Worm (Caenorhabditis elegans): ENCODE data around the gene C25H3.10.
A peak's percentile ranks its signal among the peaks of the same experiment; 100 is the strongest.

The C25H3.10 gene

DNA sequence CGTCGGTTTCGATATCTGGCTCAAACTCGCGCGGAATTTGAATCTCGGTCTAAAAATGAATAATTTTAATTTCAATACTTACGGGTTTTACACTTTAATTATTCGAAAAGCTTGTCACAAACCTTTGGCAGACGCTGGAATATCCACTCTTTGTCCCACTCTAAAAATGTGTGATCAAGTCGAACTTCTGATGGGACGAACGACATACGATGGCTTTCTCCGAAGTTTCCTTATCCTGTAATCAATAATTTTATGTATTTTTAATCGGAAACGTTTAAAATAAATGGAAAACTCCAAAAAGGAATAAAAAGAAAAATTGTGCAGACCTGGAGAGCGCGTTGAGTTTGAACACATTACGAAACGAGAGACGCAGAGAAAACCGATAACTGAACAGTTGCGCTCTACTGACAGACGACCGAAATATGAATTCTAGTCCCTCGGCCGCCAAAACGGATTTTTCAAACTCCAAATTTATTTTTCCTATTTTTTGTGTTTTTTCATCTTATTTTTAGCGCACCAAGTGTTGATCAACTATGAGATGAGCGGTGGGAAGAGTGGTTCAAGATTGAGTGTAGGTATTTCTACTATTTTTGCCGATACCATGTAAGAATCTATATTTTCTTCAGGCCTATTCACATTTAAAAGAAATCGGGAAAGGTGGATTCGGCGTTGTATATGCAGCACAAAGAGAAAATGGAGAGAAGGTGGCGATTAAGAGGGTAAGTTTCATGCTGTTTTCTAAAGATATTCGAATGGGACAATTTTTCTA lies 49.3 kb downstream of the C25H3.10 start, which contains the start of the genes sam-4, F59E12.17 and zyg-1:
sam-4 (minus strand) TSS at position 51 of the 769 bp plus-strand sequence.
F59E12.17 (minus strand) TSS at position 235 of the 769 bp plus-strand sequence.
zyg-1 (plus strand) TSS at position 513 of the 769 bp plus-strand sequence.
- TF ChIP-seq skn-1 (tag; optimal IDR thresholded peaks at IDR 0.05), result peak; percentile 81
- no peak for TF ChIP-seq jun-1 (tag; optimal IDR thresholded peaks at IDR 0.05)
- no peak for TF ChIP-seq unc-98 (GFP tag; IDR thresholded peaks at IDR 0.05)
- TF ChIP-seq nhr-76 (tag; optimal IDR thresholded peaks at IDR 0.05), result no peak
- TF ChIP-seq nhr-77 (tag; optimal IDR thresholded peaks at IDR 0.05), result no peak
- TF ChIP-seq fkh-8 (tag; optimal IDR thresholded peaks at IDR 0.05), result peak; percentile 60
- TF ChIP-seq unc-30 (tag; optimal IDR thresholded peaks at IDR 0.05), result no peak
- no peak for TF ChIP-seq alr-1 (tag; optimal IDR thresholded peaks at IDR 0.05; ENCODE audit: borderline replicate concordance)
- peak in 1 of 6 experiments; percentile 20 for TF ChIP-seq elt-3 (tag; optimal IDR thresholded peaks at IDR 0.05)
- TF ChIP-seq zip-4 (GFP tag; optimal IDR thresholded peaks at IDR 0.05), result no peak
- TF ChIP-seq lin-13 (GFP tag; optimal IDR thresholded peaks at IDR 0.05), result no peak
- TF ChIP-seq efl-3 (GFP tag; optimal IDR thresholded peaks at IDR 0.05), result no peak
- peak; percentile 50 for TF ChIP-seq nhr-47 (tag; optimal IDR thresholded peaks at IDR 0.05)
- peak; percentile 28 for TF ChIP-seq swsn-7 (tag; optimal IDR thresholded peaks at IDR 0.05)
- peak; percentile 86 for TF ChIP-seq lin-15B (tag; optimal IDR thresholded peaks at IDR 0.05)
- no peak for TF ChIP-seq dsc-1 (tag; optimal IDR thresholded peaks at IDR 0.05)
- TF ChIP-seq mdl-1 (tag; optimal IDR thresholded peaks at IDR 0.05), result peak in 1 of 2 experiments; percentile 35
- TF ChIP-seq aha-1 (tag; optimal IDR thresholded peaks at IDR 0.05), result no peak
- no peak for TF ChIP-seq ceh-88 (GFP tag; IDR thresholded peaks at IDR 0.05)
- TF ChIP-seq lsy-2 (tag; optimal IDR thresholded peaks at IDR 0.05), result peak; percentile 56 to 86
- TF ChIP-seq blmp-1 (tag; optimal IDR thresholded peaks at IDR 0.05), result no peak
- peak; percentile 47 for TF ChIP-seq xbp-1 (tag; optimal IDR thresholded peaks at IDR 0.05)
- no peak for TF ChIP-seq irx-1 (tag; optimal IDR thresholded peaks at IDR 0.05)
- TF ChIP-seq lin-35 (GFP tag; optimal IDR thresholded peaks at IDR 0.05), result peak; percentile 80 to 90
- no peak for TF ChIP-seq mab-9 (GFP tag; IDR thresholded peaks at IDR 0.05)
- no peak for TF ChIP-seq fos-1 (tag; optimal IDR thresholded peaks at IDR 0.05)
- peak; percentile 41 for TF ChIP-seq isw-1 (GFP tag; IDR thresholded peaks at IDR 0.05)
- TF ChIP-seq tbx-2 (tag; optimal IDR thresholded peaks at IDR 0.05), result peak; percentile 52
- TF ChIP-seq ztf-11 (tag; optimal IDR thresholded peaks at IDR 0.05), result no peak
- TF ChIP-seq lir-3 (tag; optimal IDR thresholded peaks at IDR 0.05; ENCODE audit: poor library complexity), result peak; percentile 77
- TF ChIP-seq C34B4.2 (tag; optimal IDR thresholded peaks at IDR 0.05), result no peak
- TF ChIP-seq ces-1 (GFP tag; optimal IDR thresholded peaks at IDR 0.05), result no peak
- no peak for TF ChIP-seq Y116A8C.19 (tag; optimal IDR thresholded peaks at IDR 0.05; ENCODE audit: borderline replicate concordance)
- no peak for TF ChIP-seq nhr-12 (tag; optimal IDR thresholded peaks at IDR 0.05)
- TF ChIP-seq sup-37 (GFP tag; optimal IDR thresholded peaks at IDR 0.05), result no peak
- peak; percentile 65 for TF ChIP-seq mep-1 (tag; optimal IDR thresholded peaks at IDR 0.05)
- TF ChIP-seq nhr-237 (tag; optimal IDR thresholded peaks at IDR 0.05), result no peak
- TF ChIP-seq nhr-28 (tag; optimal IDR thresholded peaks at IDR 0.05), result no peak
- TF ChIP-seq ceh-82 (tag; optimal IDR thresholded peaks at IDR 0.05), result peak; percentile 8 to 84 (median 37)
- no peak for TF ChIP-seq egl-13 (tag; optimal IDR thresholded peaks at IDR 0.05)
- peak; percentile 74 for TF ChIP-seq nhr-85 (tag)
- peak; percentile 18 for TF ChIP-seq nhr-90 (tag; optimal IDR thresholded peaks at IDR 0.05; ENCODE audit: poor library complexity)
- peak; percentile 61 for TF ChIP-seq nhr-20 (tag; optimal IDR thresholded peaks at IDR 0.05)
- no peak for TF ChIP-seq sox-4 (tag; optimal IDR thresholded peaks at IDR 0.05)
- no peak for TF ChIP-seq fkh-4 (tag; optimal IDR thresholded peaks at IDR 0.05; ENCODE audit: borderline replicate concordance)
- TF ChIP-seq unc-130 (tag; optimal IDR thresholded peaks at IDR 0.05), result no peak
- peak; percentile 85 for TF ChIP-seq C16A3.4 (tag; optimal IDR thresholded peaks at IDR 0.05)
- TF ChIP-seq efl-1 (optimal IDR thresholded peaks at IDR 0.05), result peak; percentile 78 to 83
- peak; percentile 85 to 98 for TF ChIP-seq efl-1 (GFP tag; optimal IDR thresholded peaks at IDR 0.05 in 1 of 2)
- peak; percentile 86 for TF ChIP-seq rnt-1 (tag; optimal IDR thresholded peaks at IDR 0.05)
- TF ChIP-seq egl-27 (tag; optimal IDR thresholded peaks at IDR 0.05), result no peak
- TF ChIP-seq hpl-2 (GFP tag; optimal IDR thresholded peaks at IDR 0.05), result peak; percentile 42

Data from whole organism, L1 larva.